Worm (Caenorhabditis elegans) whole organism, late embryonic: ENCODE data around the gene nhr-288.

ENCODE experiments used
- F13H6.1 ChIP-seq: sonication (generic microtip); optimal IDR thresholded peaks from 2 replicates; lab custom pipeline; 2016; ENCODE audit warnings: missing genetic modification characterization, missing compliant biosample characterization
- ceh-30 ChIP-seq: fragments of 150-350 bp; optimal IDR thresholded peaks from 2 replicates; lab custom pipeline; 2014; ENCODE audit warnings: missing biosample characterization, missing genetic modification characterization
- ceh-6 ChIP-seq: fragments of 200-800 bp; sonication (Bioruptor generic); optimal IDR thresholded peaks from 2 replicates; lab custom pipeline; 2018; ENCODE audit warnings: mild to moderate bottlenecking, missing genetic modification characterization, missing compliant biosample characterization
- fax-1 ChIP-seq: sonication (generic microtip); optimal IDR thresholded peaks from 2 replicates; lab custom pipeline; 2016; ENCODE audit warnings: missing genotype, missing genetic modification characterization, missing compliant biosample characterization
- fkh-6 ChIP-seq: sonication (generic microtip); optimal IDR thresholded peaks from 2 replicates; lab custom pipeline; 2016; ENCODE audit warnings: missing genetic modification characterization, missing compliant biosample characterization
- gmeb-2 ChIP-seq: sonication (generic microtip); optimal IDR thresholded peaks from 2 replicates; lab custom pipeline; 2016; ENCODE audit warnings: missing genetic modification characterization, inconsistent platforms, missing compliant biosample characterization
- syd-9 ChIP-seq: sonication (generic microtip); optimal IDR thresholded peaks from 2 replicates; lab custom pipeline; 2016; ENCODE audit warnings: mild to moderate bottlenecking, missing genetic modification characterization, moderate library complexity, missing compliant biosample characterization

nhr-288 gene

DNA sequence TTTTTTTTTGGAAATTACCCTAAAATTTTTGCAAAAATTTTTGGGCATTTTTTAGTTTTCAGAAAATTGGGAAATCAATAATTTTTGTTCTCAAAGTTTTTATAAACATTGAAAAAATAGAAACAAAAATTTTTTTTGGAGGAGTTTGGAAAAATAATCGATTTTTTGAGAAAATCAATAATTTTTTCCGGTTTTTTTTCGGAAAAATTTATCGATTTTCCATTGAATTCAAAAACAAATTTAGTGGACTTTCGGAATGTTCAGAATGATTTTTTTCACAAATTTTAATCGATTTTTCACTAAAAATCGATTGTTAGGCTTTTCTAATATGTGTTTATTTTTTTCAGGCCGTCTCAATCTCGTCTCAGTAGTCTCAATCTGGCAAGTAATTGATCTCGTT lies 44.8 kb downstream of the nhr-288 start:
- no peak for TF ChIP-seq fkh-6 (tag; lab: Kevin White, UChicago)
- TF ChIP-seq fax-1, result no peak
- no peak for TF ChIP-seq syd-9
- TF ChIP-seq F13H6.1 (tag; lab: Kevin White, UChicago), result no peak
- no peak for TF ChIP-seq gmeb-2 (tag; lab: Kevin White, UChicago)
- no peak for TF ChIP-seq ceh-6 (GFP tag; lab: Kevin White, UChicago)

DNA sequence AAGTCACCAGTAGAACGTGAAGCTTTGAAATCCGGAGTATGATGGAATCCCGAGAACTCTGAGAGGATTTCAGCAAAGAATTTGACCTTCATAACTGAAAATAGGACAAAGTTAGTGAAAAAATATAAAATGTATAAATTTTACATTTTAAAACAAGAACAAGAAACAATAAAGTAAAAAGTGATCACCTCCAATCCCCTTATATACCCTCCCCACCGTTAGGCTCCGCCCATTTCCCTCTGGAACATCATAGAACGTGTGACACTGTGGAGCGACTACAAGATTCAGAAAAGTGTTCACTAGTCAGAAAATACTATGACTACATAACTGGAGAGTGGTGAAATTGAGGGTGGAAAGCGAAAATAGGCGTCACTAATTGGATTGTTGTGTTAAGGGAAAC lies 51.4 kb downstream of the nhr-288 start, which contains the start of gene B0462.4:
Gene B0462.4, minus strand, starts transcription at position 101 of the 400 bp plus-strand sequence.
- TF ChIP-seq ceh-30 (tag; lab: Kevin White, UChicago), result no peak
- TF ChIP-seq, all 69 proteins: peak for 0
